Fruit fly (Drosophila melanogaster) whole organism, embryonic: ENCODE results near the gene CG32176.
A peak's percentile ranks its signal among the peaks of the same experiment; 100 is the strongest.

Experiments
- Adf1 ChIP-seq: fragments of 200-800 bp; sonication (Bioruptor generic); IDR thresholded peaks from 2 replicates; pipeline ENCODE4 v1.3.6; 2022; ENCODE audit warnings: missing biosample characterization, missing genetic modification characterization
- BEAF-32 ChIP-seq: fragments of 200-800 bp; sonication (Bioruptor generic); optimal IDR thresholded peaks from 3 replicates; lab custom pipeline; 2017; ENCODE audit warnings: missing biosample characterization, missing genetic modification characterization, mild to moderate bottlenecking, moderate library complexity, missing genetic modification reagents
- CG10147 ChIP-seq: fragments of 200-800 bp; sonication (Bioruptor generic); optimal IDR thresholded peaks from 2 replicates; lab custom pipeline; 2019; ENCODE audit warnings: missing biosample characterization, mild to moderate bottlenecking, missing genetic modification characterization, moderate library complexity
- CG10321 ChIP-seq: fragments of 200-800 bp; sonication (Bioruptor generic); IDR thresholded peaks from 2 replicates; pipeline ENCODE4 v1.3.6; 2022; ENCODE audit warnings: missing biosample characterization, missing genetic modification characterization
- CG17359 ChIP-seq: fragments of 200-800 bp; sonication (Bioruptor generic); optimal IDR thresholded peaks from 3 replicates; lab custom pipeline; 2018; ENCODE audit warnings: missing biosample characterization, mild to moderate bottlenecking, missing genetic modification characterization, moderate library complexity
- CG17361 ChIP-seq: fragments of 200-800 bp; sonication (Bioruptor generic); IDR thresholded peaks from 3 replicates; pipeline ENCODE4 v1.3.6; 2022; ENCODE audit warnings: missing biosample characterization, missing genetic modification characterization
- CG18011 ChIP-seq: fragments of 200-800 bp; sonication (Bioruptor generic); optimal IDR thresholded peaks from 2 replicates; lab custom pipeline; 2017; ENCODE audit warnings: missing biosample characterization, missing genetic modification characterization, mild to moderate bottlenecking, moderate library complexity, missing genotype
- CG2120 ChIP-seq: fragments of 200-800 bp; sonication (Bioruptor generic); optimal IDR thresholded peaks from 3 replicates; lab custom pipeline; 2016; ENCODE audit warnings: missing biosample characterization, missing genetic modification characterization
- CG2889 ChIP-seq: fragments of 200-800 bp; sonication (Bioruptor generic); IDR thresholded peaks from 3 replicates; pipeline ENCODE4 v1.3.6; 2022; ENCODE audit warnings: missing biosample characterization, missing genetic modification characterization
- CG6175 ChIP-seq: fragments of 200-800 bp; sonication (Bioruptor generic); IDR thresholded peaks from 3 replicates; pipeline ENCODE4 v1.3.6; 2022; ENCODE audit warnings: missing biosample characterization, missing genetic modification characterization
- Chrac-16 ChIP-seq: fragments of 200-800 bp; sonication (Bioruptor generic); optimal IDR thresholded peaks from 3 replicates; lab custom pipeline; 2016; ENCODE audit warnings: missing biosample characterization, missing genetic modification characterization
- Dfd ChIP-seq, 2 experiments: fragments of >200 bp; optimal IDR thresholded peaks; 2 replicates each; lab custom pipeline; 2017; ENCODE audit warnings: missing biosample characterization in 2 of 2, missing genetic modification characterization in 2 of 2
- Doc2 ChIP-seq: fragments of 200-800 bp; sonication (Bioruptor generic); IDR thresholded peaks from 2 replicates; pipeline ENCODE4 v1.3.6; 2022; ENCODE audit warnings: missing biosample characterization, missing genetic modification characterization
- Dp ChIP-seq: fragments of 200-800 bp; sonication (Bioruptor generic); optimal IDR thresholded peaks from 2 replicates; lab custom pipeline; 2018; ENCODE audit warnings: missing biosample characterization, mild to moderate bottlenecking, missing genetic modification characterization, moderate library complexity
- Drgx ChIP-seq: fragments of 200-800 bp; sonication (Bioruptor generic); IDR thresholded peaks from 2 replicates; pipeline ENCODE4 v1.3.6; 2022; ENCODE audit warnings: missing biosample characterization, missing genetic modification characterization
- Ets65A ChIP-seq: fragments of 200-800 bp; sonication (Bioruptor generic); peaks from one replicate; lab custom pipeline; 2016; ENCODE audit warnings: missing biosample characterization, missing genetic modification characterization
- H15 ChIP-seq: fragments of 200-800 bp; sonication (Bioruptor generic); IDR thresholded peaks from 3 replicates; pipeline ENCODE4 v1.3.6; 2022; ENCODE audit warnings: missing biosample characterization, missing genetic modification characterization
- HLH54F ChIP-seq: fragments of 200-800 bp; sonication (Bioruptor generic); optimal IDR thresholded peaks from 3 replicates; lab custom pipeline; 2016; ENCODE audit warnings: missing biosample characterization, missing genetic modification characterization
- Hsf ChIP-seq: fragments of 200-800 bp; sonication (Bioruptor generic); optimal IDR thresholded peaks from 3 replicates; lab custom pipeline; 2016; ENCODE audit warnings: missing biosample characterization, missing genetic modification characterization
- Jarid2 ChIP-seq: fragments of 200-800 bp; sonication (Bioruptor generic); optimal IDR thresholded peaks from 3 replicates; lab custom pipeline; 2017; ENCODE audit warnings: mild to moderate bottlenecking, missing biosample characterization, missing genetic modification reagents, missing genetic modification characterization
- Lpt ChIP-seq: fragments of >200 bp; optimal IDR thresholded peaks from 2 replicates; lab custom pipeline; 2018; ENCODE audit warnings: missing biosample characterization, missing genetic modification characterization
- Mad ChIP-seq: fragments of 200-800 bp; sonication (Bioruptor generic); optimal IDR thresholded peaks from 2 replicates; lab custom pipeline; 2016; ENCODE audit warnings: missing biosample characterization, missing genetic modification characterization
- Mrtf ChIP-seq: fragments of 200-800 bp; sonication (Bioruptor generic); IDR thresholded peaks from 3 replicates; pipeline ENCODE4 v1.3.6; 2022; ENCODE audit warnings: missing biosample characterization, missing genetic modification characterization
- Ravus ChIP-seq: fragments of 200-800 bp; sonication (Bioruptor generic); IDR thresholded peaks from 2 replicates; pipeline ENCODE4 v1.3.6; 2022; ENCODE audit warnings: missing biosample characterization, missing genetic modification characterization
- Ssrp ChIP-seq: fragments of 200-800 bp; sonication (Bioruptor generic); optimal IDR thresholded peaks from 2 replicates; lab custom pipeline; 2018; ENCODE audit warnings: missing biosample characterization, mild to moderate bottlenecking, missing genetic modification characterization, moderate library complexity
- ac ChIP-seq: fragments of 200-800 bp; sonication (Bioruptor generic); optimal IDR thresholded peaks from 3 replicates; lab custom pipeline; 2017; ENCODE audit warnings: missing biosample characterization, mild to moderate bottlenecking, missing genetic modification characterization
- ap ChIP-seq: fragments of 200-800 bp; sonication (Bioruptor generic); IDR thresholded peaks from 2 replicates; pipeline ENCODE4 v1.3.6; 2022; ENCODE audit warnings: missing biosample characterization, missing genetic modification characterization
- ase ChIP-seq: fragments of 200-800 bp; sonication (Bioruptor generic); IDR thresholded peaks from 3 replicates; pipeline ENCODE4 v1.3.6; 2022; ENCODE audit warnings: missing biosample characterization, missing genetic modification characterization
- bbx ChIP-seq: fragments of 200-800 bp; sonication (Bioruptor generic); IDR thresholded peaks from 2 replicates; pipeline ENCODE4 v1.3.6; 2022; ENCODE audit warnings: missing biosample characterization, missing genetic modification characterization; ENCODE audit not compliant: partially characterized antibody
- bcd ChIP-seq: fragments of 200-800 bp; sonication (Bioruptor generic); optimal IDR thresholded peaks from 2 replicates; lab custom pipeline; 2017; ENCODE audit warnings: missing biosample characterization, mild to moderate bottlenecking, missing genetic modification characterization
- bigmax ChIP-seq: fragments of 200-800 bp; sonication (Bioruptor generic); optimal IDR thresholded peaks from 2 replicates; lab custom pipeline; 2018; ENCODE audit warnings: missing biosample characterization, mild to moderate bottlenecking, missing genetic modification characterization
- bsh ChIP-seq, 2 experiments: fragments of 200-800 bp; sonication (Bioruptor generic); optimal IDR thresholded peaks; 2 replicates each; lab custom pipeline; 2017 to 2018; ENCODE audit warnings: mild to moderate bottlenecking in 2 of 2, missing biosample characterization in 2 of 2, missing genetic modification characterization in 2 of 2, moderate library complexity in 1 of 2
- da ChIP-seq: fragments of 200-800 bp; sonication (Bioruptor generic); optimal IDR thresholded peaks from 2 replicates; lab custom pipeline; 2016; ENCODE audit warnings: missing biosample characterization, missing genetic modification characterization
- dan ChIP-seq: fragments of 200-800 bp; sonication (Bioruptor generic); IDR thresholded peaks from 2 replicates; pipeline ENCODE4 v1.3.6; 2022; ENCODE audit warnings: missing biosample characterization, missing genetic modification characterization
- dysf ChIP-seq: fragments of 200-800 bp; sonication (Bioruptor generic); IDR thresholded peaks from 3 replicates; pipeline ENCODE4 v1.3.6; 2022; ENCODE audit warnings: missing biosample characterization, missing genetic modification characterization
- exex ChIP-seq: fragments of 200-800 bp; sonication (Bioruptor generic); optimal IDR thresholded peaks from 4 replicates; lab custom pipeline; 2018; ENCODE audit warnings: missing biosample characterization, mild to moderate bottlenecking, missing genetic modification characterization, moderate library complexity
- ftz-f1 ChIP-seq: fragments of 200-800 bp; sonication (Bioruptor generic); optimal IDR thresholded peaks from 2 replicates; lab custom pipeline; 2016; ENCODE audit warnings: missing biosample characterization, missing genetic modification characterization
- h ChIP-seq: fragments of >200 bp; optimal IDR thresholded peaks from 2 replicates; lab custom pipeline; 2017
- kni ChIP-seq: fragments of 200-800 bp; sonication (Bioruptor generic); optimal IDR thresholded peaks from 3 replicates; lab custom pipeline; 2017; ENCODE audit warnings: mild to moderate bottlenecking, missing biosample characterization, missing genetic modification reagents, missing genetic modification characterization
- lab ChIP-seq: fragments of 200-800 bp; sonication (Bioruptor generic); optimal IDR thresholded peaks from 3 replicates; lab custom pipeline; 2017; ENCODE audit warnings: missing biosample characterization, missing genetic modification characterization, mild to moderate bottlenecking, moderate library complexity, missing genetic modification reagents
- lbe ChIP-seq: fragments of 200-800 bp; sonication (Bioruptor generic); optimal IDR thresholded peaks from 2 replicates; lab custom pipeline; 2016; ENCODE audit warnings: missing biosample characterization, mild to moderate bottlenecking, missing genetic modification characterization
- lola ChIP-seq, 3 experiments: fragments of >200 bp in 2 of 3; fragments of 200-800 bp in 1 of 3; sonication (Bioruptor generic) in 1 of 3; optimal IDR thresholded peaks; 2 replicates each; lab custom pipeline; 2017 to 2019; ENCODE audit warnings: missing biosample characterization in 3 of 3, missing genetic modification characterization in 3 of 3, mild to moderate bottlenecking in 1 of 3, moderate library complexity in 1 of 3
- maf-S ChIP-seq: fragments of 200-800 bp; sonication (Bioruptor generic); optimal IDR thresholded peaks from 2 replicates; lab custom pipeline; 2016; ENCODE audit warnings: missing biosample characterization, missing genetic modification characterization
- mam ChIP-seq: fragments of 200-800 bp; sonication (Bioruptor generic); optimal IDR thresholded peaks from 3 replicates; lab custom pipeline; 2016; ENCODE audit warnings: missing biosample characterization, missing genetic modification characterization
- oc ChIP-seq: fragments of 200-800 bp; sonication (Bioruptor generic); optimal IDR thresholded peaks from 2 replicates; lab custom pipeline; 2018; ENCODE audit warnings: missing biosample characterization, mild to moderate bottlenecking, missing genetic modification characterization, moderate library complexity
- psq ChIP-seq: fragments of 200-800 bp; sonication (Bioruptor generic); optimal IDR thresholded peaks from 2 replicates; lab custom pipeline; 2017; ENCODE audit warnings: missing biosample characterization, missing genetic modification characterization
- run ChIP-seq: fragments of 200-800 bp; sonication (Bioruptor generic); optimal IDR thresholded peaks from 3 replicates; lab custom pipeline; 2018; ENCODE audit warnings: missing biosample characterization, mild to moderate bottlenecking, missing genetic modification characterization
- scrt ChIP-seq: fragments of 200-800 bp; sonication (Bioruptor generic); optimal IDR thresholded peaks from 2 replicates; lab custom pipeline; 2018; ENCODE audit warnings: missing biosample characterization, mild to moderate bottlenecking, missing genetic modification characterization, moderate library complexity
- tio ChIP-seq: fragments of 200-800 bp; sonication (Bioruptor generic); optimal IDR thresholded peaks from 2 replicates; lab custom pipeline; 2017; ENCODE audit warnings: missing biosample characterization, missing genetic modification characterization, inconsistent platforms
- unc-4 ChIP-seq: fragments of 200-800 bp; sonication (Bioruptor generic); IDR thresholded peaks from 2 replicates; pipeline ENCODE4 v1.3.6; 2022; ENCODE audit warnings: missing biosample characterization, missing genetic modification characterization; ENCODE audit not compliant: partially characterized antibody
- yki ChIP-seq: fragments of >200 bp; optimal IDR thresholded peaks from 3 replicates; lab custom pipeline; 2018
- zf30C ChIP-seq: fragments of 200-800 bp; sonication (Bioruptor generic); optimal IDR thresholded peaks from 3 replicates; lab custom pipeline; 2018; ENCODE audit warnings: missing biosample characterization, mild to moderate bottlenecking, missing genetic modification characterization

Gene CG32176

DNA sequence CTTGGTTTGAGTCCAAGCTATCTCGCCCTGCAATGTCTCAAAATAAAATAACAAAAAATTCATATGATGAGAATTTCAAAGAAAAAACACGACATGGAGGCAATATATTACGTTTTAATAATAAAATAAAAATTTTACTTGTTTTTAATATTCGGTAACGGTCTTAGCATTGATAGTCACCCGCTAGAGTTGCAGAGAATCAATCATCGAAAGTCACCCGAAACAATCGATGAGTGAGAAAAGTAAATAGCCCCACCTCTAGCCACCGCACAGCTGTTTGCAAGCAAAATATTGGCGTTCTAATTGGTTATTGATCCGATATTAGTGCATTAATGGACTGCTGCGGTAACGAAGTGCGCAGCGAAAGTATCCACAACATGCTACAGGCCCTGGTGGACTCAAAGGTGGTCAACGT, 42.3 kb downstream of the CG32176 start, which contains the start of gene CG34250 (continued):
- TF ChIP-seq tio (GFP tag; lab: Kevin White, UChicago) (no peak), scrt (GFP tag; lab: Kevin White, UChicago) (peak; percentile 8), kni (GFP tag; lab: Kevin White, UChicago) (no peak), Hsf (GFP tag; lab: Kevin White, UChicago) (peak; percentile 44), ase (no peak), lbe (GFP tag; lab: Kevin White, UChicago) (peak; percentile 67), Ravus (GFP tag; lab: Robert Waterston, UW) (no peak), Adf1 (GFP tag; lab: Robert Waterston, UW) (no peak), maf-S (GFP tag; lab: Kevin White, UChicago) (peak; percentile 5), ac (GFP tag; lab: Kevin White, UChicago) (no peak), CG17359 (tag; lab: Kevin White, UChicago) (peak; percentile 9), zf30C (no peak), Mrtf (no peak), bcd (GFP tag; lab: Kevin White, UChicago) (peak; percentile 23), exex (tag; lab: Kevin White, UChicago) (peak; percentile 30), mam (GFP tag; lab: Kevin White, UChicago) (peak; percentile 48), bsh (GFP tag; optimal IDR thresholded peaks at IDR 0.05; lab: Kevin White, UChicago) (peak in 1 of 2 experiments; percentile 14), CG10321 (GFP tag; lab: Robert Waterston, UW) (no peak), Mad (GFP tag; lab: Kevin White, UChicago) (peak; percentile 34), CG10147 (GFP tag; lab: Kevin White, UChicago) (peak; percentile 26), CG18011 (peak; percentile 4), HLH54F (GFP tag; lab: Kevin White, UChicago) (peak; percentile 31), ap (GFP tag; lab: Robert Waterston, UW) (no peak), lola (GFP tag; optimal IDR thresholded peaks at IDR 0.05; lab: Kevin White, UChicago) (peak in 1 of 3 experiments; percentile 6), ftz-f1 (GFP tag; lab: Kevin White, UChicago) (no peak), Jarid2 (GFP tag; lab: Kevin White, UChicago) (no peak), Dfd (GFP tag; optimal IDR thresholded peaks at IDR 0.05; lab: Kevin White, UChicago) (no peak), dysf (GFP tag; lab: Robert Waterston, UW) (no peak), dan (GFP tag; lab: Robert Waterston, UW) (no peak), bigmax (GFP tag; lab: Kevin White, UChicago) (no peak), da (GFP tag; lab: Kevin White, UChicago) (no peak), bbx (GFP tag; lab: Robert Waterston, UW) (peak; percentile 68), BEAF-32 (GFP tag; lab: Kevin White, UChicago) (peak; percentile 88), CG17361 (peak; percentile 48; the same call in 2 of the 3 replicates), Chrac-16 (GFP tag; lab: Kevin White, UChicago) (peak; percentile 37), h (no peak), Lpt (GFP tag; lab: Kevin White, UChicago) (no peak), CG2889 (GFP tag; lab: Robert Waterston, UW) (no peak), Ssrp (no peak), unc-4 (GFP tag; lab: Robert Waterston, UW) (peak; percentile 85), CG2120 (GFP tag; lab: Kevin White, UChicago) (peak; percentile 67), CG6175 (no peak), oc (tag; lab: Kevin White, UChicago) (no peak), Doc2 (GFP tag; lab: Robert Waterston, UW) (no peak), H15 (GFP tag; lab: Robert Waterston, UW) (no peak), psq (no peak), lab (GFP tag; lab: Kevin White, UChicago) (peak; percentile 22), yki (lab: Kevin White, UChicago) (no peak), Dp (GFP tag; lab: Kevin White, UChicago) (peak; percentile 35), Drgx (GFP tag; lab: Robert Waterston, UW) (no peak), Ets65A (no peak), run (no peak)
